Worm (Caenorhabditis elegans): ENCODE data around the gene T22F3.2.
"Not testable (repeated sequence)": the region's sequence is repeated elsewhere in the genome, so short reads cannot be mapped to it uniquely, and the experiment has no call there.

Gene T22F3.2

ce11 chrV:3594936-3595335 lies 8.5 kb downstream of the T22F3.2 start, which contains the start of gene srh-213:
srh-213 (minus strand) TSS chrV:3595036.
- TF ChIP-seq ama-1 (optimal IDR thresholded peaks at IDR 0.05): no peak
- no peak for TF ChIP-seq ceh-36 (tag; optimal IDR thresholded peaks at IDR 0.05)
- TF ChIP-seq F13C5.2 (tag; optimal IDR thresholded peaks at IDR 0.05): no peak
- no peak for TF ChIP-seq B0310.2 (tag; optimal IDR thresholded peaks at IDR 0.05)
- no peak for TF ChIP-seq hmg-4 (GFP tag; optimal IDR thresholded peaks at IDR 0.05)
- TF ChIP-seq flt-1 (GFP tag; IDR thresholded peaks at IDR 0.05): no peak
- no peak for TF ChIP-seq tra-4 (tag; optimal IDR thresholded peaks at IDR 0.05)
- TF ChIP-seq hmbx-1 (tag; optimal IDR thresholded peaks at IDR 0.05): no peak
- no peak for TF ChIP-seq sea-1 (GFP tag; conservative IDR thresholded peaks at IDR 0.05)
- no peak for TF ChIP-seq ceh-13 (GFP tag; optimal IDR thresholded peaks at IDR 0.05)
- no peak for TF ChIP-seq tbx-37 (GFP tag; conservative IDR thresholded peaks at IDR 0.05)
- TF ChIP-seq scrt-1 (GFP tag; IDR thresholded peaks at IDR 0.05): no peak
- no peak for TF ChIP-seq tbx-11 (GFP tag; IDR thresholded peaks at IDR 0.05)
- TF ChIP-seq pes-1 (GFP tag; IDR thresholded peaks at IDR 0.05): no peak
- no peak for TF ChIP-seq ets-7 (tag; optimal IDR thresholded peaks at IDR 0.05)
- TF ChIP-seq hnd-1 (tag; optimal IDR thresholded peaks at IDR 0.05): no peak
- TF ChIP-seq aly-1 (tag; optimal IDR thresholded peaks at IDR 0.05): no peak

- not testable (repeated sequence) for TF ChIP-seq pes-1 (GFP tag; IDR thresholded peaks at IDR 0.05); scrt-1 (GFP tag; IDR thresholded peaks at IDR 0.05); hmbx-1 (tag; optimal IDR thresholded peaks at IDR 0.05)
Measured at ce11 chrV:3597052-3597451, 10.6 kb downstream of the T22F3.2 start, which contains the start of gene srh-212. srh-212 (minus strand) TSS chrV:3597152.

ce11 chrV:3600570-3600969 lies 14.1 kb downstream of the T22F3.2 start, which contains the start of gene T22F3.7:
T22F3.7 (minus strand) TSS chrV:3600670.
- no peak for TF ChIP-seq sea-1 (GFP tag; conservative IDR thresholded peaks at IDR 0.05)
- no peak for TF ChIP-seq pes-1 (GFP tag; IDR thresholded peaks at IDR 0.05)
- TF ChIP-seq flt-1 (GFP tag; IDR thresholded peaks at IDR 0.05): no peak
- TF ChIP-seq tbx-11 (GFP tag; IDR thresholded peaks at IDR 0.05): no peak
- no peak for TF ChIP-seq tra-4 (tag; optimal IDR thresholded peaks at IDR 0.05)
- TF ChIP-seq scrt-1 (GFP tag; IDR thresholded peaks at IDR 0.05): no peak
- no peak for TF ChIP-seq hnd-1 (tag; optimal IDR thresholded peaks at IDR 0.05)

DNA sequence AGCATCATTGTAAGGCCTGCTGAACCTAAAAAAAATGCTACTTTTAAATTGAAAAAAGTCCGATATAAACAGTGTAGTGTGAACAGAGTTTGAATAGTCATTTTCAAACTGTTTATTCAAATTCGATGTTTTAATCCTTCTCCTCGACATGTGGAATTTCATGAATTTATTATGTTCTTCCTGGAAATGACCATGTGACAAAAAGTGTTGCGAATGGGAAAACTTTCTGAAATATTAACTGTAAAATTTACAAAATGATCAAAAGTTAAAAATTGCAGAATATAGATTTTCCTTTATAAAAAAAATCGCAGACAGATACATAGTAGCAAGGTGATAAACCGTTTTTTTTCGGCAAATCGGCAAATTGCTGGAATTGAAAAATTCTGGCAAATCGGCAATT lies 18.9 kb downstream of the T22F3.2 start, which contains the start of gene T22F3.8:
Gene T22F3.8 (minus strand): TSS at position 101 of the 400 bp plus-strand sequence.
- TF ChIP-seq ceh-36 (tag; optimal IDR thresholded peaks at IDR 0.05) (no peak), aly-1 (tag; optimal IDR thresholded peaks at IDR 0.05) (no peak), ets-7 (tag; optimal IDR thresholded peaks at IDR 0.05) (no peak), ceh-13 (GFP tag; optimal IDR thresholded peaks at IDR 0.05) (no peak), scrt-1 (GFP tag; IDR thresholded peaks at IDR 0.05) (no peak), sea-1 (GFP tag; conservative IDR thresholded peaks at IDR 0.05) (no peak), flt-1 (GFP tag; IDR thresholded peaks at IDR 0.05) (no peak), pes-1 (GFP tag; IDR thresholded peaks at IDR 0.05) (no peak), tbx-11 (GFP tag; IDR thresholded peaks at IDR 0.05) (no peak), F13C5.2 (tag; optimal IDR thresholded peaks at IDR 0.05) (no peak), hmbx-1 (tag; optimal IDR thresholded peaks at IDR 0.05) (no peak)

ce11 chrV:3606391-3606790 lies 20.0 kb downstream of the T22F3.2 start:
- TF ChIP-seq F13C5.2 (tag; optimal IDR thresholded peaks at IDR 0.05) (no peak), hmbx-1 (tag; optimal IDR thresholded peaks at IDR 0.05) (no peak), tbx-37 (GFP tag; conservative IDR thresholded peaks at IDR 0.05) (no peak), flt-1 (GFP tag; IDR thresholded peaks at IDR 0.05) (no peak), scrt-1 (GFP tag; IDR thresholded peaks at IDR 0.05) (no peak)

DNA sequence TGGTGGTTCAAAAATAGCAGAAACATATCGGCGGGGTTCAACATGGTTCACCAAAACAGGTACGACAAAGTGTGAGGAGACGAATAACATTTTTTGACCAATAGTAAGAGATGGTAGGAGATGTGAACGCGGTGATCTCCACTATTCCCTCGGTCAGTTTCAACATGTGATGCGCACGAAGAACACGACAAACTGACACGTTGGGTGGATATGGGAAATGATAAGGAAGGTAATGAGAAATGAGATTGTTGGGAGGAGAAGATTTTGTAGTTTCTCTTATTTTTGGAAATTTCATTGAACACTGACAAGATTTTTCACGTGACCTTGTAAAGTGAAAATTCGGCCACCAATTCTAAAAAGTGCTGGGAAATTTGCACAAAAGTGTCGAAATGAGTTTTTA lies 24.3 kb downstream of the T22F3.2 start:
- TF ChIP-seq sea-1 (GFP tag; conservative IDR thresholded peaks at IDR 0.05) (no peak), B0310.2 (tag; optimal IDR thresholded peaks at IDR 0.05) (no peak), F13C5.2 (tag; optimal IDR thresholded peaks at IDR 0.05) (no peak), tbx-11 (GFP tag; IDR thresholded peaks at IDR 0.05) (no peak), tbx-37 (GFP tag; conservative IDR thresholded peaks at IDR 0.05) (no peak), ets-7 (tag; optimal IDR thresholded peaks at IDR 0.05) (no peak), pes-1 (GFP tag; IDR thresholded peaks at IDR 0.05) (no peak), ceh-13 (GFP tag; optimal IDR thresholded peaks at IDR 0.05) (no peak), tra-4 (tag; optimal IDR thresholded peaks at IDR 0.05) (no peak), aly-1 (tag; optimal IDR thresholded peaks at IDR 0.05) (no peak), ceh-36 (tag; optimal IDR thresholded peaks at IDR 0.05) (no peak), ama-1 (optimal IDR thresholded peaks at IDR 0.05) (no peak), scrt-1 (GFP tag; IDR thresholded peaks at IDR 0.05) (no peak), flt-1 (GFP tag; IDR thresholded peaks at IDR 0.05) (no peak), hmg-4 (GFP tag; optimal IDR thresholded peaks at IDR 0.05) (no peak), hmbx-1 (tag; optimal IDR thresholded peaks at IDR 0.05) (no peak), hnd-1 (tag; optimal IDR thresholded peaks at IDR 0.05) (no peak)

- TF ChIP-seq sea-1 (GFP tag; conservative IDR thresholded peaks at IDR 0.05): no peak
- no peak for TF ChIP-seq ceh-13 (GFP tag; optimal IDR thresholded peaks at IDR 0.05)
- TF ChIP-seq tbx-11 (GFP tag; IDR thresholded peaks at IDR 0.05): no peak
- TF ChIP-seq tbx-37 (GFP tag; conservative IDR thresholded peaks at IDR 0.05): no peak
- TF ChIP-seq hmg-4 (GFP tag; optimal IDR thresholded peaks at IDR 0.05): no peak
- TF ChIP-seq pes-1 (GFP tag; IDR thresholded peaks at IDR 0.05): no peak
- TF ChIP-seq hnd-1 (tag; optimal IDR thresholded peaks at IDR 0.05): no peak
- no peak for TF ChIP-seq aly-1 (tag; optimal IDR thresholded peaks at IDR 0.05)
- TF ChIP-seq B0310.2 (tag; optimal IDR thresholded peaks at IDR 0.05): no peak
- TF ChIP-seq scrt-1 (GFP tag; IDR thresholded peaks at IDR 0.05): no peak
- TF ChIP-seq ets-7 (tag; optimal IDR thresholded peaks at IDR 0.05): no peak
- TF ChIP-seq tra-4 (tag; optimal IDR thresholded peaks at IDR 0.05): no peak
- no peak for TF ChIP-seq hmbx-1 (tag; optimal IDR thresholded peaks at IDR 0.05)
- no peak for TF ChIP-seq flt-1 (GFP tag; IDR thresholded peaks at IDR 0.05)
- TF ChIP-seq ceh-36 (tag; optimal IDR thresholded peaks at IDR 0.05): no peak
Measured at ce11 chrV:3611654-3612053, 25.2 kb downstream of the T22F3.2 start, which contains the start of gene T22F3.10. T22F3.10 (minus strand) TSS chrV:3611754.

DNA sequence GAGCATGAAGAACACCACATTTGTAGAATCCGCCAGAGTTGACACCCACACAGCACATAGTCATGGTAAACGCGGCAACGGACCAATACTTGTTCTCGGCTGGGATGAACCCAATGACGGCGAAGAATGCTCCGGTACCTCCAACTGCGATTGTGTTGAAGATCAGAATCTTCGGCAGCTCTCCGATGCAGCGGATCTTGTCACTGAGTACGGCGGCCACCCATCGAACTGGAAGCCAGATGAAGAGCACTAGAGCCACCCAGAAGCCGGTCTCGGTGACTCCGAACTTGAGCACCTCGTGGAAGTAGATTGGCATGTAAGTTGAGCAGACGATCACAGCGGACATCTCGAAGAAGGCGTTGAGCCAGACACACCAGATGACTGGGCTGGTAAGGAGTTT lies 26.6 kb downstream of the T22F3.2 start:
- no peak for TF ChIP-seq flt-1 (GFP tag; IDR thresholded peaks at IDR 0.05)
- TF ChIP-seq B0310.2 (tag; optimal IDR thresholded peaks at IDR 0.05): no peak
- TF ChIP-seq hmg-4 (GFP tag; optimal IDR thresholded peaks at IDR 0.05): no peak
- TF ChIP-seq F13C5.2 (tag; optimal IDR thresholded peaks at IDR 0.05): no peak
- TF ChIP-seq ceh-13 (GFP tag; optimal IDR thresholded peaks at IDR 0.05): no peak
- no peak for TF ChIP-seq ama-1 (optimal IDR thresholded peaks at IDR 0.05)
- no peak for TF ChIP-seq hmbx-1 (tag; optimal IDR thresholded peaks at IDR 0.05)
- no peak for TF ChIP-seq ceh-36 (tag; optimal IDR thresholded peaks at IDR 0.05)
- no peak for TF ChIP-seq tbx-37 (GFP tag; conservative IDR thresholded peaks at IDR 0.05)
- TF ChIP-seq sea-1 (GFP tag; conservative IDR thresholded peaks at IDR 0.05): no peak
- no peak for TF ChIP-seq tra-4 (tag; optimal IDR thresholded peaks at IDR 0.05)
